Fruit fly (Drosophila melanogaster): Measurements from ENCODE around the gene CG5391.

Gene CG5391

dm6 chr3R:22356464-22357410, 22.8 kb upstream of the CG5391 start, which contains the start of gene Sar1 (continued):
- TF ChIP-seq luna (GFP tag; optimal IDR thresholded peaks at IDR 0.05) (no peak), nom (GFP tag; optimal IDR thresholded peaks at IDR 0.05) (peak; percentile 37), Hr3 (GFP tag; optimal IDR thresholded peaks at IDR 0.05) (peak; percentile 12), croc (GFP tag; conservative IDR thresholded peaks at IDR 0.05) (no peak), CG7987 (GFP tag; optimal IDR thresholded peaks at IDR 0.05) (peak; percentile 14), btn (GFP tag; optimal IDR thresholded peaks at IDR 0.05) (no peak), CoRest (tag; optimal IDR thresholded peaks at IDR 0.05) (peak; percentile 65), Ravus (GFP tag; IDR thresholded peaks at IDR 0.05) (no peak), z (GFP tag; IDR thresholded peaks at IDR 0.05) (no peak; the same call in 2 of the 3 replicates), cato (GFP tag; optimal IDR thresholded peaks at IDR 0.05; ENCODE audit: borderline replicate concordance) (no peak), Deaf1 (tag; optimal IDR thresholded peaks at IDR 0.05) (no peak), CG18764 (GFP tag; optimal IDR thresholded peaks at IDR 0.05) (no peak), CG11723 (GFP tag; optimal IDR thresholded peaks at IDR 0.05) (no peak), Hsf (GFP tag; optimal IDR thresholded peaks at IDR 0.05) (peak; percentile 29), CG4404 (GFP tag; IDR thresholded peaks at IDR 0.05) (no peak; the same call in 1 of the 2 replicates), row (GFP tag; IDR thresholded peaks at IDR 0.05) (peak; percentile 44; the same call in 2 of the 3 replicates), Mrtf (GFP tag; IDR thresholded peaks at IDR 0.05) (no peak), CG6765 (GFP tag; optimal IDR thresholded peaks at IDR 0.05) (no peak), gcm (GFP tag; optimal IDR thresholded peaks at IDR 0.05) (peak; percentile 33), CG8388 (GFP tag; optimal IDR thresholded peaks at IDR 0.05) (no peak), MTF-1 (GFP tag; optimal IDR thresholded peaks at IDR 0.05; ENCODE audit: borderline replicate concordance) (no peak), ATbp (GFP tag; optimal IDR thresholded peaks at IDR 0.05) (no peak), CG12769 (tag; optimal IDR thresholded peaks at IDR 0.05) (peak; percentile 55), mam (GFP tag; optimal IDR thresholded peaks at IDR 0.05) (peak; percentile 46), CG2202 (tag; optimal IDR thresholded peaks at IDR 0.05) (peak; percentile 12), CG3847 (GFP tag; IDR thresholded peaks at IDR 0.05) (peak; percentile 99), nerfin-1 (tag; optimal IDR thresholded peaks at IDR 0.05) (peak; percentile 31), HLH4C (GFP tag; IDR thresholded peaks at IDR 0.05; ENCODE audit: partially characterized antibody) (peak; percentile 82), yki (optimal IDR thresholded peaks at IDR 0.05) (peak; percentile 44), Usf (GFP tag; optimal IDR thresholded peaks at IDR 0.05) (no peak), CG5180 (GFP tag; optimal IDR thresholded peaks at IDR 0.05) (no peak), tll (GFP tag; optimal IDR thresholded peaks at IDR 0.05) (peak in 1 of 2 experiments; percentile 53), Hand (GFP tag; optimal IDR thresholded peaks at IDR 0.05) (no peak), dati (GFP tag; IDR thresholded peaks at IDR 0.05) (no peak), CG10147 (GFP tag; optimal IDR thresholded peaks at IDR 0.05) (no peak), Neu2 (GFP tag; optimal IDR thresholded peaks at IDR 0.05; ENCODE audit: borderline replicate concordance) (no peak), CG8089 (GFP tag; optimal IDR thresholded peaks at IDR 0.05) (no peak), CG16815 (GFP tag; optimal IDR thresholded peaks at IDR 0.05) (no peak), Ets97D (GFP tag; optimal IDR thresholded peaks at IDR 0.05) (peak; percentile 94), CG10543 (GFP tag; optimal IDR thresholded peaks at IDR 0.05) (peak; percentile 48), CG1603 (tag; optimal IDR thresholded peaks at IDR 0.05) (peak; percentile 92), sisA (GFP tag; IDR thresholded peaks at IDR 0.05) (peak; percentile 53), chinmo (GFP tag; IDR thresholded peaks at IDR 0.05; ENCODE audit: partially characterized antibody) (peak; percentile 94; the same call in 3 of the 4 replicates), Dp (GFP tag; optimal IDR thresholded peaks at IDR 0.05) (peak; percentile 100), CG17829 (tag; optimal IDR thresholded peaks at IDR 0.05) (peak; percentile 50), CG3281 (GFP tag; optimal IDR thresholded peaks at IDR 0.05) (peak; percentile 12), sima (GFP tag; optimal IDR thresholded peaks at IDR 0.05) (no peak), CG4282 (GFP tag; optimal IDR thresholded peaks at IDR 0.05) (peak; percentile 19)

Data from whole organism, embryonic.